Fruit fly (Drosophila melanogaster) Kc167 (cell line): ENCODE measurements around the gene indra.

ENCODE experiments used
- Myc ChIP-seq: fragments of >200 bp; optimal IDR thresholded peaks from 2 replicates; lab custom pipeline; 2017; ENCODE audit warnings: missing external identifiers
- insv ChIP-seq: fragments of >200 bp; optimal IDR thresholded peaks from 3 replicates; lab custom pipeline; 2018; ENCODE audit warnings: missing external identifiers
- psq ChIP-seq: fragments of >200 bp; optimal IDR thresholded peaks from 2 replicates; lab custom pipeline; 2017; ENCODE audit warnings: missing external identifiers
- ttk ChIP-seq: sonication (Bioruptor generic); optimal IDR thresholded peaks from 2 replicates; lab custom pipeline; 2017; ENCODE audit warnings: missing external identifiers

DNA sequence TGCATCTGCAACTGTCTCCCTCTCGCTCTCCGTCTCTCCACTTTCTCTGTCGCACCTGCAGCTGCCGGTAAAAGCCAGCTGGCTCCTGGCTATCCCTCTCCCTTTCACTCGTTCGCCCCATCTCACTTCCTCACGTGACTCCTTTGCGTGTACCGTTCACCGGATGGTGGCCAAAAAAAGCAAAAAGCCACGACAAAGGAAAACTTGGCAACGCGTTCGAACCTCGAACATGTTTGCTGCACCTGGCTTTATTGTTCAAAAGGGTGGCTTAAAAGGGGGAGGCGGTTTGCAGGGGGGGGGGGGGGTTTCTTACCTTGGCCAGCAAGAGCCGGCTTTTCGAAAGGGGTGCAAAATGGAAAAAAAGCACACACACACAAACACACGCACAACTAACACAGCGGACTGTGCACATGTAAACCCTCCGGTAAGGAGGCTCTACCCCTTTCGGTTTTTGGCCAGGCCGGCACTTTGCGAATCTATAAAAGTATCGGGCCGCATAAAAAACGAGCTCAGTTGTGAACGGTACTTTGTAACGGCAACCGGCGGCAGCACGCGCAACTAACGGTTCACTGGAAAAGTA lies 28.0 kb upstream of the indra start, which contains the start of gene ru:
- TF ChIP-seq Myc (lab: Kevin White, UChicago) (no peak), insv (lab: Kevin White, UChicago) (no peak), psq (lab: Kevin White, UChicago) (no peak), ttk (lab: Kevin White, UChicago) (no peak)
